Worm (Caenorhabditis elegans): ENCODE measurements around the gene Y51A2B.9.

- TF ChIP-seq B0310.2 (tag; optimal IDR thresholded peaks at IDR 0.05) (no peak), ama-1 (optimal IDR thresholded peaks at IDR 0.05) (no peak), sea-1 (GFP tag; conservative IDR thresholded peaks at IDR 0.05) (no peak), F13C5.2 (tag; optimal IDR thresholded peaks at IDR 0.05) (no peak), hmbx-1 (tag; optimal IDR thresholded peaks at IDR 0.05) (no peak), pes-1 (GFP tag; IDR thresholded peaks at IDR 0.05) (no peak), tra-4 (tag; optimal IDR thresholded peaks at IDR 0.05) (no peak), scrt-1 (GFP tag; IDR thresholded peaks at IDR 0.05) (no peak), aly-1 (tag; optimal IDR thresholded peaks at IDR 0.05) (no peak), tbx-11 (GFP tag; IDR thresholded peaks at IDR 0.05) (no peak), tbx-37 (GFP tag; conservative IDR thresholded peaks at IDR 0.05) (no peak)
Observed at ce11 chrV:18350046-18350445, 45.5 kb downstream of the Y51A2B.9 start, which contains the start of gene C08E8.3.

All from whole organism, early embryonic.